Fruit fly (Drosophila melanogaster) whole organism, embryonic: ENCODE measurements around the gene Shmt.

Source experiments
- Antp ChIP-seq: fragments of 200-800 bp; sonication (Bioruptor generic); optimal IDR thresholded peaks from 3 replicates; lab custom pipeline; 2016; ENCODE audit warnings: missing biosample characterization, missing genetic modification characterization
- Blimp-1 ChIP-seq: fragments of 200-800 bp; sonication (Bioruptor generic); optimal IDR thresholded peaks from 3 replicates; lab custom pipeline; 2018; ENCODE audit warnings: missing biosample characterization, missing genetic modification characterization, mild to moderate bottlenecking, moderate library complexity, missing genetic modification reagents
- CG11093 ChIP-seq: fragments of 200-800 bp; sonication (Bioruptor generic); IDR thresholded peaks from 3 replicates; pipeline ENCODE4 v1.3.6; 2022; ENCODE audit warnings: missing biosample characterization, missing genetic modification characterization
- CG11504 ChIP-seq: fragments of 200-800 bp; sonication (Bioruptor generic); optimal IDR thresholded peaks from 3 replicates; lab custom pipeline; 2019; ENCODE audit warnings: missing biosample characterization, mild to moderate bottlenecking, missing genetic modification characterization, moderate library complexity
- CG12104 ChIP-seq: fragments of 200-800 bp; sonication (Bioruptor generic); optimal IDR thresholded peaks from 3 replicates; lab custom pipeline; 2016; ENCODE audit warnings: missing biosample characterization, missing genetic modification characterization
- CG1233 ChIP-seq: fragments of 200-800 bp; sonication (Bioruptor generic); optimal IDR thresholded peaks from 4 replicates; lab custom pipeline; 2018; ENCODE audit warnings: missing biosample characterization, mild to moderate bottlenecking, missing genetic modification characterization
- CG14860 ChIP-seq: fragments of 200-800 bp; sonication (Bioruptor generic); IDR thresholded peaks from 3 replicates; pipeline ENCODE4 v1.3.6; 2022; ENCODE audit warnings: missing biosample characterization, missing genetic modification characterization; ENCODE audit not compliant: partially characterized antibody
- CG15479 ChIP-seq: fragments of 200-800 bp; sonication (Bioruptor generic); optimal IDR thresholded peaks from 3 replicates; lab custom pipeline; 2019; ENCODE audit warnings: missing biosample characterization, mild to moderate bottlenecking, missing genetic modification characterization, moderate library complexity
- CG31224 ChIP-seq: fragments of 200-800 bp; sonication (Bioruptor generic); IDR thresholded peaks from 2 replicates; pipeline ENCODE4 v1.3.6; 2022; ENCODE audit warnings: missing biosample characterization, missing genetic modification characterization
- CG3726 ChIP-seq: fragments of 200-800 bp; sonication (Bioruptor generic); IDR thresholded peaks from 3 replicates; pipeline ENCODE4, ENCODE4 v1.3.6; 2022; ENCODE audit warnings: missing biosample characterization, missing genetic modification characterization
- CG5953 ChIP-seq: fragments of 200-800 bp; sonication (Bioruptor generic); IDR thresholded peaks from 2 replicates; pipeline ENCODE4 v1.3.6; 2022; ENCODE audit warnings: missing biosample characterization, missing genetic modification characterization
- CG6689 ChIP-seq: fragments of 200-800 bp; sonication (Bioruptor generic); IDR thresholded peaks from 2 replicates; pipeline ENCODE4 v1.3.6; 2022; ENCODE audit warnings: missing biosample characterization, missing genetic modification characterization
- CG7271 ChIP-seq: fragments of 200-800 bp; sonication (Bioruptor generic); optimal IDR thresholded peaks from 2 replicates; lab custom pipeline; 2018; ENCODE audit warnings: missing biosample characterization, mild to moderate bottlenecking, missing genetic modification characterization, moderate library complexity
- CG7372 ChIP-seq: fragments of 200-800 bp; sonication (Bioruptor generic); IDR thresholded peaks from 2 replicates; pipeline ENCODE4 v1.3.6; 2022; ENCODE audit warnings: missing biosample characterization, missing genetic modification characterization
- CG8478 ChIP-seq: fragments of >200 bp; optimal IDR thresholded peaks from 2 replicates; lab custom pipeline; 2018
- Dll ChIP-seq: fragments of 200-800 bp; sonication (Bioruptor generic); IDR thresholded peaks from 4 replicates; pipeline ENCODE4 v1.3.6; 2022; ENCODE audit warnings: missing biosample characterization, missing genetic modification characterization; ENCODE audit not compliant: partially characterized antibody
- Dref ChIP-seq: fragments of 200-800 bp; sonication (Bioruptor generic); IDR thresholded peaks from 2 replicates; pipeline ENCODE4 v1.3.6; 2022; ENCODE audit warnings: missing biosample characterization, missing genetic modification characterization
- Fer2 ChIP-seq: fragments of 200-800 bp; sonication (Bioruptor generic); optimal IDR thresholded peaks from 2 replicates; lab custom pipeline; 2018; ENCODE audit warnings: missing biosample characterization, mild to moderate bottlenecking, missing genetic modification characterization, moderate library complexity
- H15 ChIP-seq: fragments of 200-800 bp; sonication (Bioruptor generic); IDR thresholded peaks from 3 replicates; pipeline ENCODE4 v1.3.6; 2022; ENCODE audit warnings: missing biosample characterization, missing genetic modification characterization
- HLH4C ChIP-seq: fragments of 200-800 bp; sonication (Bioruptor generic); IDR thresholded peaks from 3 replicates; pipeline ENCODE4 v1.3.6; 2022; ENCODE audit warnings: missing biosample characterization, missing genetic modification characterization; ENCODE audit not compliant: partially characterized antibody
- Hmx ChIP-seq: fragments of 200-800 bp; sonication (Bioruptor generic); optimal IDR thresholded peaks from 2 replicates; lab custom pipeline; 2016; ENCODE audit warnings: missing biosample characterization, missing genetic modification characterization
- MTF-1 ChIP-seq: fragments of 200-800 bp; sonication (Bioruptor generic); optimal IDR thresholded peaks from 2 replicates; lab custom pipeline; 2018; ENCODE audit warnings: missing biosample characterization, mild to moderate bottlenecking, missing genetic modification characterization, borderline replicate concordance
- Nf-YA ChIP-seq: fragments of 200-800 bp; sonication (Bioruptor generic); IDR thresholded peaks from 2 replicates; pipeline ENCODE4 v1.3.6; 2022; ENCODE audit warnings: missing biosample characterization, missing genetic modification characterization
- Nf-YC ChIP-seq: fragments of 200-800 bp; optimal IDR thresholded peaks from 3 replicates; lab custom pipeline; 2019; ENCODE audit warnings: missing biosample characterization, mild to moderate bottlenecking, missing genetic modification characterization, moderate library complexity
- Side ChIP-seq: fragments of 200-800 bp; sonication (Bioruptor generic); optimal IDR thresholded peaks from 2 replicates; lab custom pipeline; 2016; ENCODE audit warnings: missing biosample characterization, missing genetic modification characterization
- Tbp ChIP-seq: fragments of >200 bp; optimal IDR thresholded peaks from 2 replicates; lab custom pipeline; 2018; ENCODE audit warnings: missing biosample characterization, missing genetic modification characterization
- ab ChIP-seq: fragments of 200-800 bp; sonication (Bioruptor generic); optimal IDR thresholded peaks from 2 replicates; lab custom pipeline; 2016; ENCODE audit warnings: missing biosample characterization, missing genetic modification characterization
- bab2 ChIP-seq: fragments of 200-800 bp; sonication (Bioruptor generic); optimal IDR thresholded peaks from 2 replicates; lab custom pipeline; 2016; ENCODE audit warnings: missing biosample characterization, missing genetic modification characterization
- chinmo ChIP-seq: fragments of 200-800 bp; sonication (Bioruptor generic); IDR thresholded peaks from 4 replicates; pipeline ENCODE4 v1.3.6; 2022; ENCODE audit warnings: missing biosample characterization, missing genetic modification characterization; ENCODE audit not compliant: partially characterized antibody
- en ChIP-seq: fragments of 200-800 bp; sonication (Bioruptor generic); optimal IDR thresholded peaks from 2 replicates; lab custom pipeline; 2016; ENCODE audit warnings: missing biosample characterization, missing genetic modification characterization
- esg ChIP-seq: fragments of 200-800 bp; sonication (Bioruptor generic); conservative IDR thresholded peaks from 2 replicates; pipeline ENCODE4 v1.3.6; 2022; ENCODE audit warnings: missing biosample characterization, missing genetic modification characterization
- eve ChIP-seq, 2 experiments: fragments of >200 bp; optimal IDR thresholded peaks; 2 replicates each; lab custom pipeline; 2017; ENCODE audit warnings: missing biosample characterization in 2 of 2, missing genetic modification characterization in 2 of 2
- ewg ChIP-seq: fragments of 200-800 bp; sonication (Bioruptor generic); optimal IDR thresholded peaks from 3 replicates; lab custom pipeline; 2017; ENCODE audit warnings: mild to moderate bottlenecking, missing biosample characterization, missing genetic modification reagents, missing genetic modification characterization
- fu2 ChIP-seq: fragments of 200-800 bp; sonication (Bioruptor generic); optimal IDR thresholded peaks from 2 replicates; lab custom pipeline; 2016; ENCODE audit warnings: missing biosample characterization, missing genetic modification characterization
- gcm2 ChIP-seq: fragments of 200-800 bp; sonication (Bioruptor generic); optimal IDR thresholded peaks from 2 replicates; lab custom pipeline; 2016; ENCODE audit warnings: missing biosample characterization, missing genetic modification characterization
- h ChIP-seq: fragments of >200 bp; optimal IDR thresholded peaks from 2 replicates; lab custom pipeline; 2017
- her ChIP-seq: fragments of 200-800 bp; sonication (Bioruptor generic); optimal IDR thresholded peaks from 2 replicates; lab custom pipeline; 2016; ENCODE audit warnings: missing biosample characterization, missing genetic modification characterization
- jumu ChIP-seq: fragments of 200-800 bp; sonication (Bioruptor generic); optimal IDR thresholded peaks from 3 replicates; lab custom pipeline; 2016; ENCODE audit warnings: missing biosample characterization, missing genetic modification characterization
- knrl ChIP-seq: fragments of 200-800 bp; sonication (Bioruptor generic); IDR thresholded peaks from 3 replicates; pipeline ENCODE4 v1.3.6; 2022; ENCODE audit warnings: missing biosample characterization, missing genetic modification characterization; ENCODE audit not compliant: partially characterized antibody
- lola ChIP-seq, 3 experiments: fragments of >200 bp in 2 of 3; fragments of 200-800 bp in 1 of 3; sonication (Bioruptor generic) in 1 of 3; optimal IDR thresholded peaks; 2 replicates each; lab custom pipeline; 2017 to 2019; ENCODE audit warnings: missing biosample characterization in 3 of 3, missing genetic modification characterization in 3 of 3, mild to moderate bottlenecking in 1 of 3, moderate library complexity in 1 of 3
- rib ChIP-seq: fragments of 200-800 bp; sonication (Bioruptor generic); IDR thresholded peaks from 2 replicates; pipeline ENCODE4 v1.3.6; 2022; ENCODE audit warnings: missing biosample characterization, missing genetic modification characterization
- ro ChIP-seq: fragments of 200-800 bp; sonication (Bioruptor generic); IDR thresholded peaks from 2 replicates; pipeline ENCODE4 v1.3.6; 2022; ENCODE audit warnings: missing biosample characterization, missing genetic modification characterization
- row ChIP-seq: fragments of 200-800 bp; sonication (Bioruptor generic); IDR thresholded peaks from 3 replicates; pipeline ENCODE4 v1.3.6; 2022; ENCODE audit warnings: missing biosample characterization, missing genetic modification characterization
- slou ChIP-seq: fragments of 200-800 bp; sonication (Bioruptor generic); optimal IDR thresholded peaks from 3 replicates; lab custom pipeline; 2016; ENCODE audit warnings: missing biosample characterization, missing genetic modification characterization
- tap ChIP-seq: fragments of 200-800 bp; optimal IDR thresholded peaks from 3 replicates; lab custom pipeline; 2019; ENCODE audit warnings: missing biosample characterization, mild to moderate bottlenecking, missing genetic modification characterization, moderate library complexity
- tgo ChIP-seq: fragments of 200-800 bp; sonication (Bioruptor generic); IDR thresholded peaks from 3 replicates; pipeline ENCODE4 v1.3.6; 2022; ENCODE audit warnings: missing biosample characterization, missing genetic modification characterization
- tx ChIP-seq: fragments of 200-800 bp; sonication (Bioruptor generic); optimal IDR thresholded peaks from 2 replicates; lab custom pipeline; 2016; ENCODE audit warnings: missing biosample characterization, missing genetic modification characterization
- usp ChIP-seq: fragments of >200 bp; optimal IDR thresholded peaks from 2 replicates; lab custom pipeline; 2017; ENCODE audit warnings: missing biosample characterization, missing genetic modification characterization
- zen2 ChIP-seq: fragments of 200-800 bp; sonication (Bioruptor generic); IDR thresholded peaks from 3 replicates; pipeline ENCODE4 v1.3.6; 2022; ENCODE audit warnings: missing biosample characterization, missing genetic modification characterization; ENCODE audit not compliant: partially characterized antibody

The Shmt gene

dm6 chrX:5900146-5901093 is 16.2 kb downstream of the Shmt start, which contains the start of gene Act5C (continued):
- TF ChIP-seq fu2 (GFP tag; lab: Kevin White, UChicago): peak; percentile 85
- peak; percentile 86 for TF ChIP-seq CG7372 (GFP tag; lab: Robert Waterston, UW)
- TF ChIP-seq H15: peak; percentile 88
- peak; percentile 93 for TF ChIP-seq CG11504 (tag; lab: Kevin White, UChicago)
- no peak for TF ChIP-seq CG8478 (lab: Kevin White, UChicago)
- TF ChIP-seq Side (GFP tag; lab: Kevin White, UChicago): peak; percentile 96
- no peak for TF ChIP-seq Tbp (GFP tag; lab: Kevin White, UChicago)
- TF ChIP-seq CG12104: peak; percentile 82
- TF ChIP-seq tgo (GFP tag; lab: Robert Waterston, UW): peak; percentile 89
- peak; percentile 86 for TF ChIP-seq Nf-YA (GFP tag; lab: Robert Waterston, UW)
- TF ChIP-seq Fer2: peak; percentile 59
- peak; percentile 69 for TF ChIP-seq Nf-YC (tag; lab: Kevin White, UChicago)
- TF ChIP-seq jumu (GFP tag; lab: Kevin White, UChicago): peak; percentile 95
- no peak for TF ChIP-seq knrl
- peak; percentile 67 for TF ChIP-seq Hmx
- TF ChIP-seq rib (GFP tag; lab: Robert Waterston, UW): peak; percentile 93
- no peak for TF ChIP-seq zen2 (GFP tag; lab: Robert Waterston, UW)
- peak; percentile 90 for TF ChIP-seq CG5953
- TF ChIP-seq CG7271 (tag; lab: Kevin White, UChicago): peak; percentile 84
- TF ChIP-seq lola (GFP tag; optimal IDR thresholded peaks at IDR 0.05; lab: Kevin White, UChicago): peak in 1 of 3 experiments; percentile 93
- no peak for TF ChIP-seq h (lab: Kevin White, UChicago)
- TF ChIP-seq Antp (GFP tag; lab: Kevin White, UChicago): peak; percentile 96
- peak; percentile 84 for TF ChIP-seq esg
- peak; percentile 98 for TF ChIP-seq ewg (GFP tag; lab: Kevin White, UChicago)
- TF ChIP-seq chinmo (GFP tag; lab: Robert Waterston, UW): peak; percentile 68; the same call in 2 of the 4 replicates
- TF ChIP-seq en (GFP tag; lab: Kevin White, UChicago): peak; percentile 90
- peak; percentile 96 for TF ChIP-seq CG3726 (GFP tag; lab: Robert Waterston, UW)
- TF ChIP-seq eve (GFP tag; optimal IDR thresholded peaks at IDR 0.05; lab: Kevin White, UChicago): peak in 1 of 2 experiments; percentile 56
- TF ChIP-seq her: peak; percentile 92
- peak; percentile 74; the same call in 1 of the 2 replicates for TF ChIP-seq ro (GFP tag; lab: Robert Waterston, UW)
- TF ChIP-seq ab (GFP tag; lab: Kevin White, UChicago): peak; percentile 92
- peak; percentile 92 for TF ChIP-seq tx
- TF ChIP-seq CG11093 (GFP tag; lab: Robert Waterston, UW): peak; percentile 89; the same call in 2 of the 3 replicates
- no peak for TF ChIP-seq HLH4C
- TF ChIP-seq CG6689 (GFP tag; lab: Robert Waterston, UW): peak; percentile 93
- no peak for TF ChIP-seq Dref (GFP tag; lab: Robert Waterston, UW)
- peak; percentile 82 for TF ChIP-seq slou (GFP tag; lab: Kevin White, UChicago)
- peak; percentile 70 for TF ChIP-seq CG15479 (GFP tag; lab: Kevin White, UChicago)
- TF ChIP-seq row (GFP tag; lab: Robert Waterston, UW): peak; percentile 95
- peak; percentile 90 for TF ChIP-seq gcm2 (GFP tag; lab: Kevin White, UChicago)
- TF ChIP-seq usp (GFP tag; lab: Kevin White, UChicago): no peak
- peak; percentile 84 for TF ChIP-seq CG31224 (GFP tag; lab: Robert Waterston, UW)
- TF ChIP-seq bab2 (GFP tag; lab: Kevin White, UChicago): peak; percentile 94
- TF ChIP-seq MTF-1 (GFP tag; lab: Kevin White, UChicago): peak; percentile 89
- no peak for TF ChIP-seq Dll (GFP tag; lab: Robert Waterston, UW)
- TF ChIP-seq Blimp-1 (GFP tag; lab: Kevin White, UChicago): peak; percentile 89
- TF ChIP-seq CG1233 (GFP tag; lab: Kevin White, UChicago): peak; percentile 93
- no peak for TF ChIP-seq CG14860 (GFP tag; lab: Robert Waterston, UW)
- peak; percentile 95 for TF ChIP-seq tap (tag; lab: Kevin White, UChicago)
